Fruit fly (Drosophila melanogaster) whole organism, embryonic: ENCODE measurements around the gene Ets98B.

ENCODE experiments used
- Abd-B ChIP-seq: fragments of 200-800 bp; sonication (Bioruptor generic); optimal IDR thresholded peaks from 2 replicates; lab custom pipeline; 2018; ENCODE audit warnings: missing biosample characterization, mild to moderate bottlenecking, missing genetic modification characterization, moderate library complexity
- Asciz ChIP-seq: fragments of 200-800 bp; sonication (Bioruptor generic); optimal IDR thresholded peaks from 2 replicates; lab custom pipeline; 2017; ENCODE audit warnings: missing biosample characterization, mild to moderate bottlenecking, missing genetic modification characterization, missing genetic modification reagents
- CG11723 ChIP-seq: fragments of 200-800 bp; sonication (Bioruptor generic); optimal IDR thresholded peaks from 2 replicates; lab custom pipeline; 2017; ENCODE audit warnings: missing biosample characterization, mild to moderate bottlenecking, missing genetic modification characterization
- CG13894 ChIP-seq: fragments of 200-800 bp; sonication (Bioruptor generic); optimal IDR thresholded peaks from 3 replicates; lab custom pipeline; 2018; ENCODE audit warnings: missing biosample characterization, mild to moderate bottlenecking, missing genetic modification characterization, moderate library complexity
- CG14667 ChIP-seq: fragments of 200-800 bp; sonication (Bioruptor generic); IDR thresholded peaks from 2 replicates; pipeline ENCODE4 v1.3.6; 2022; ENCODE audit warnings: missing biosample characterization, missing genetic modification characterization
- CG1603 ChIP-seq: fragments of 200-800 bp; sonication (Bioruptor generic); optimal IDR thresholded peaks from 2 replicates; lab custom pipeline; 2019; ENCODE audit warnings: missing biosample characterization, mild to moderate bottlenecking, missing genetic modification characterization, moderate library complexity
- CG2678 ChIP-seq: fragments of 200-800 bp; sonication (Bioruptor generic); optimal IDR thresholded peaks from 3 replicates; lab custom pipeline; 2019; ENCODE audit warnings: missing biosample characterization, mild to moderate bottlenecking, missing genetic modification characterization, moderate library complexity
- CG2889 ChIP-seq: fragments of 200-800 bp; sonication (Bioruptor generic); IDR thresholded peaks from 3 replicates; pipeline ENCODE4 v1.3.6; 2022; ENCODE audit warnings: missing biosample characterization, missing genetic modification characterization
- CG30431 ChIP-seq: fragments of 200-800 bp; sonication (Bioruptor generic); optimal IDR thresholded peaks from 2 replicates; lab custom pipeline; 2017; ENCODE audit warnings: missing biosample characterization, missing genetic modification characterization
- CG3163 ChIP-seq: fragments of 200-800 bp; sonication (Bioruptor generic); optimal IDR thresholded peaks from 3 replicates; lab custom pipeline; 2016; ENCODE audit warnings: missing biosample characterization, missing genetic modification characterization
- CG32532 ChIP-seq: fragments of 200-800 bp; sonication (Bioruptor generic); IDR thresholded peaks from 2 replicates; pipeline ENCODE4 v1.3.6; 2022; ENCODE audit warnings: missing biosample characterization, missing genetic modification characterization
- CG9727 ChIP-seq: fragments of 200-800 bp; sonication (Bioruptor generic); optimal IDR thresholded peaks from 3 replicates; lab custom pipeline; 2017; ENCODE audit warnings: missing biosample characterization, mild to moderate bottlenecking, missing genetic modification characterization
- Drgx ChIP-seq: fragments of 200-800 bp; sonication (Bioruptor generic); IDR thresholded peaks from 2 replicates; pipeline ENCODE4 v1.3.6; 2022; ENCODE audit warnings: missing biosample characterization, missing genetic modification characterization
- ERR ChIP-seq: fragments of 200-800 bp; sonication (Bioruptor generic); optimal IDR thresholded peaks from 2 replicates; lab custom pipeline; 2016; ENCODE audit warnings: missing biosample characterization, missing genetic modification characterization
- Ets65A ChIP-seq: fragments of 200-800 bp; sonication (Bioruptor generic); peaks from one replicate; lab custom pipeline; 2016; ENCODE audit warnings: missing biosample characterization, missing genetic modification characterization
- HLH3B ChIP-seq: fragments of 200-800 bp; sonication (Bioruptor generic); IDR thresholded peaks from 2 replicates; pipeline ENCODE4 v1.3.6; 2022; ENCODE audit warnings: missing biosample characterization, missing genetic modification characterization
- Lpt ChIP-seq: fragments of >200 bp; optimal IDR thresholded peaks from 2 replicates; lab custom pipeline; 2018; ENCODE audit warnings: missing biosample characterization, missing genetic modification characterization
- Med ChIP-seq: fragments of 200-800 bp; sonication (Bioruptor generic); peaks from one replicate; lab custom pipeline; 2016; ENCODE audit warnings: missing biosample characterization, missing genetic modification characterization, mild to moderate bottlenecking, inconsistent platforms, moderate library complexity
- NC2α ChIP-seq: fragments of 200-800 bp; sonication (Bioruptor generic); optimal IDR thresholded peaks from 2 replicates; lab custom pipeline; 2016; ENCODE audit warnings: missing biosample characterization, missing genetic modification characterization
- Neu2 ChIP-seq: fragments of 200-800 bp; sonication (Bioruptor generic); optimal IDR thresholded peaks from 3 replicates; lab custom pipeline; 2016; ENCODE audit warnings: missing biosample characterization, missing genetic modification characterization, borderline replicate concordance
- Pdp1 ChIP-seq, 2 experiments: fragments of 200-800 bp; sonication (Bioruptor generic); optimal IDR thresholded peaks; 3 replicates each; lab custom pipeline; 2016; ENCODE audit warnings: missing biosample characterization in 2 of 2, missing genetic modification characterization in 2 of 2, mild to moderate bottlenecking in 1 of 2, moderate library complexity in 1 of 2
- Ptx1 ChIP-seq: fragments of 200-800 bp; sonication (Bioruptor generic); IDR thresholded peaks from 2 replicates; pipeline ENCODE4 v1.3.6; 2022; ENCODE audit warnings: missing biosample characterization, missing genetic modification characterization
- bab2 ChIP-seq: fragments of 200-800 bp; sonication (Bioruptor generic); optimal IDR thresholded peaks from 2 replicates; lab custom pipeline; 2016; ENCODE audit warnings: missing biosample characterization, missing genetic modification characterization
- bcd ChIP-seq: fragments of 200-800 bp; sonication (Bioruptor generic); optimal IDR thresholded peaks from 2 replicates; lab custom pipeline; 2017; ENCODE audit warnings: missing biosample characterization, mild to moderate bottlenecking, missing genetic modification characterization
- cg ChIP-seq: fragments of 200-800 bp; sonication (Bioruptor generic); optimal IDR thresholded peaks from 3 replicates; lab custom pipeline; 2019; ENCODE audit warnings: missing biosample characterization, mild to moderate bottlenecking, missing genetic modification characterization, moderate library complexity
- chinmo ChIP-seq: fragments of 200-800 bp; sonication (Bioruptor generic); IDR thresholded peaks from 4 replicates; pipeline ENCODE4 v1.3.6; 2022; ENCODE audit warnings: missing biosample characterization, missing genetic modification characterization; ENCODE audit not compliant: partially characterized antibody
- emc ChIP-seq: fragments of 200-800 bp; sonication (Bioruptor generic); optimal IDR thresholded peaks from 2 replicates; lab custom pipeline; 2016; ENCODE audit warnings: missing biosample characterization, missing genetic modification characterization
- ftz-f1 ChIP-seq: fragments of 200-800 bp; sonication (Bioruptor generic); optimal IDR thresholded peaks from 2 replicates; lab custom pipeline; 2016; ENCODE audit warnings: missing biosample characterization, missing genetic modification characterization
- grn ChIP-seq: fragments of 200-800 bp; sonication (Bioruptor generic); optimal IDR thresholded peaks from 3 replicates; lab custom pipeline; 2017; ENCODE audit warnings: missing biosample characterization, missing genetic modification characterization
- hbn ChIP-seq: fragments of 200-800 bp; sonication (Bioruptor generic); IDR thresholded peaks from 2 replicates; pipeline ENCODE4 v1.3.6; 2022; ENCODE audit warnings: missing biosample characterization, missing genetic modification characterization; ENCODE audit not compliant: partially characterized antibody
- jigr1 ChIP-seq: fragments of 200-800 bp; sonication (Bioruptor generic); IDR thresholded peaks from 3 replicates; pipeline ENCODE4 v1.3.6; 2022; ENCODE audit warnings: missing biosample characterization, missing genetic modification characterization
- kay ChIP-seq: fragments of 200-800 bp; sonication (Bioruptor generic); optimal IDR thresholded peaks from 2 replicates; lab custom pipeline; 2016; ENCODE audit warnings: missing biosample characterization, missing genetic modification characterization
- otp ChIP-seq: fragments of 200-800 bp; sonication (Bioruptor generic); IDR thresholded peaks from 3 replicates; pipeline ENCODE4, ENCODE4 v1.3.6; 2022; ENCODE audit warnings: missing biosample characterization, missing genetic modification characterization
- pb ChIP-seq: fragments of 200-800 bp; sonication (Bioruptor generic); optimal IDR thresholded peaks from 3 replicates; lab custom pipeline; 2016; ENCODE audit warnings: missing biosample characterization, missing genetic modification characterization
- peb ChIP-seq: fragments of 200-800 bp; sonication (Bioruptor generic); IDR thresholded peaks from 2 replicates; pipeline ENCODE4 v1.3.6; 2022; ENCODE audit warnings: missing biosample characterization, missing genetic modification characterization
- pita ChIP-seq: fragments of 200-800 bp; sonication (Bioruptor generic); optimal IDR thresholded peaks from 2 replicates; lab custom pipeline; 2017; ENCODE audit warnings: missing biosample characterization, mild to moderate bottlenecking, missing genetic modification characterization
- shn ChIP-seq: fragments of 200-800 bp; sonication (Bioruptor generic); optimal IDR thresholded peaks from 3 replicates; lab custom pipeline; 2016; ENCODE audit warnings: missing biosample characterization, missing genetic modification characterization
- sr ChIP-seq: fragments of 200-800 bp; sonication (Bioruptor generic); IDR thresholded peaks from 3 replicates; pipeline ENCODE4 v1.3.6; 2022; ENCODE audit warnings: missing biosample characterization, missing genetic modification characterization
- sug ChIP-seq: fragments of 200-800 bp; optimal IDR thresholded peaks from 2 replicates; lab custom pipeline; 2019; ENCODE audit warnings: missing biosample characterization, mild to moderate bottlenecking, missing genetic modification characterization, moderate library complexity
- usp ChIP-seq: fragments of >200 bp; optimal IDR thresholded peaks from 2 replicates; lab custom pipeline; 2017; ENCODE audit warnings: missing biosample characterization, missing genetic modification characterization

Gene Ets98B

DNA sequence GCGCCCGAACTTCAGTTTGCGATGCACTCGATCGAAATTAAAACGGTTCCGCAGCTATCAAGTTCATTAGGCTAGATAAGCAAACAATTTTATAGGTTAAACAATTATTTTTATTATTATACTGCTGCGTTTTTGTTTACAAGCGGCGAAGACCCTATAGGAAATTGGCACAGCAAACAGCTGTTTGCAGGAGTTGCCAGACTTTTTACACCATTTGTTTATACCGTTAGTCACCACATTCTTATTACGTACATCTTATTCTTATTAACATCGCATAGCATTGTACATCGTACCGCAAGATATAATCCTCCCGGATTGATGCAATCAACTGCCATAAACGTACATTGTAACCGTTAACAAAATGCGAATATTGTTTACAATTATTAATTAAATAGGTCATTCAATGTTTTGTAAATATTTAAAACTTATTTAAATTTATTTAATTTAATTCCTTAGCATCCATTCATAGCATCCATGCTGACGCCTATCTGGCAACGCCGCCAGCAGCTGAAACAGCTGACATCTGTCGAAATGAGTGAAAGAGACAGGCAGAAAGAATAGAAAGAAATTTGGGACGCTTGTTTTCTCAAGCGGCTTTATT lies 29.7 kb upstream of the Ets98B start, which contains the start of the genes CROT and CG12877 (continued):
- TF ChIP-seq sr, result no peak
- TF ChIP-seq bab2 (GFP tag; lab: Kevin White, UChicago), result peak; percentile 2
- peak; percentile 81 for TF ChIP-seq bcd (GFP tag; lab: Kevin White, UChicago)
- no peak for TF ChIP-seq cg (GFP tag; lab: Kevin White, UChicago)
- TF ChIP-seq CG32532 (GFP tag; lab: Robert Waterston, UW), result peak; percentile 84
- TF ChIP-seq CG1603 (tag; lab: Kevin White, UChicago), result peak; percentile 52
- peak; percentile 71 for TF ChIP-seq CG2889 (GFP tag; lab: Robert Waterston, UW)
- peak; percentile 53 for TF ChIP-seq CG11723 (GFP tag; lab: Kevin White, UChicago)
- TF ChIP-seq CG14667 (GFP tag; lab: Robert Waterston, UW), result peak; percentile 36; the same call in 1 of the 2 replicates
- TF ChIP-seq pita (GFP tag; lab: Kevin White, UChicago), result no peak
- no peak for TF ChIP-seq hbn (GFP tag; lab: Robert Waterston, UW)
- peak; percentile 68; the same call in 1 of the 3 replicates for TF ChIP-seq jigr1 (GFP tag; lab: Robert Waterston, UW)
- peak in 1 of 2 experiments; percentile 55 for TF ChIP-seq Pdp1 (GFP tag; optimal IDR thresholded peaks at IDR 0.05; lab: Kevin White, UChicago)
- TF ChIP-seq ftz-f1 (GFP tag; lab: Kevin White, UChicago), result no peak
- no peak for TF ChIP-seq peb (GFP tag; lab: Robert Waterston, UW)

DNA sequence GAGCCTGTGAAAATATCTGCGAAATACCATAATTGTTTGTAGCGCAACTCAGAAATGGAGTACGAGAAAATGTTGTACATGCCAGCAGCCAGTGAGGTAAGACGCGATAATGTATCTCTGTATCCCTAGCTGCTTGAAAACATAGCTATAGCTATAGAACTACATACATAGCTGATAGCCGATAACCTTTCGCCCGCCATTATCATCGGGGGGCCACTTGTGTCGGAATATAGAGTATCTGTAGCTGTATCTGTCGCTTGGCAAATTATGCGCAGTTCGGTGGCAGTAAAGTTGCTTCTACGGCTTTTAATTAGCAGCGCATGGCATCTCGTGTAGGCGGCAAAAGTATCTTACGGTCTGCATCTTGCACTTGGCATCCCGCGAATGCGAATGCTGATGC lies 700 bp downstream of the Ets98B start:
- TF ChIP-seq Med (peak; percentile 42), sug (tag; lab: Kevin White, UChicago) (peak; percentile 14), Neu2 (GFP tag; lab: Kevin White, UChicago) (no peak)

DNA sequence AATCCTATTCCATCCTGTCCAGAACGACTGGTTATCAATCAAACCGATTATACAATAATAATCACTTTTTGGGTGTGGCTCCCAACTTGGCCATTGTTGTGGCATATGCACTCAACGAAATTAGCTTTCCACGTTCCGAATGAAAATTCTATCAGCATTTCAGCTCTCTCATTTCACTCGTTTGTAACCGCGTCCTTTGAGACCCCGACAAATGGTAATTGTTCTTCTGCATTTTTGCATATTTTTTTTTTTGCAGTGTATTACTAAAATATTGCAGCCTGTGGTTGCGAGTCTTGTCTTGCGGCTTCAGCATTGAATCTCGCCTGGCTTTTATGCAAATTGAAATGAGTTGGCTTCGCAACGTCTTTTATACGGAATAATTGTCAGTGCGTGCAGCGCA lies 1.9 kb downstream of the Ets98B start:
- TF ChIP-seq Lpt (GFP tag; lab: Kevin White, UChicago) (no peak), usp (GFP tag; lab: Kevin White, UChicago) (no peak), CG2678 (tag; lab: Kevin White, UChicago) (no peak), Ptx1 (GFP tag; lab: Robert Waterston, UW) (peak; percentile 10; the same call in 1 of the 2 replicates), Drgx (GFP tag; lab: Robert Waterston, UW) (0 out of 2 replicates have a peak, but pooled peaks have one; percentile 27), Ets65A (peak; percentile 3)

DNA sequence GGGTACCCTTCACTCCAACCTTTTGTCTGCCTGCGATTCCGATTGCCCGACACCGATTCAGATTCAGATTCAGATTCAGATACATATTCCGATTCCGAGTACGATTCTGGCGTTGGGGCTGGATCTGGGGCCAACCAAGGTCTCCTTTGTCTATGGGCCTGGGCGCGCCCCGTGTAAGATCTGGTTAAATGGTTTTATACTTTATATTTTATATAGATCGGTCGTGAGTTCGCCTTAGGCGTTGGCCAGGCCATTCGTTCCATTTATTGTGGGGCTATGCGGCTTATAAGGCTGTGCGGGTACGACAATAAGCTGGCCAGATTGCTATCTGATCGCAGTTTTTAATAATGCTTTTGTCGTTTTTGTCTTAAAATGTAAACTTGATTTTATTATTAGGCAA lies 3.7 kb downstream of the Ets98B start:
- no peak for TF ChIP-seq kay
- TF ChIP-seq otp (GFP tag; lab: Robert Waterston, UW), result no peak
- peak; percentile 97 for TF ChIP-seq CG13894 (tag; lab: Kevin White, UChicago)
- TF ChIP-seq CG30431, result no peak
- TF ChIP-seq HLH3B (GFP tag; lab: Robert Waterston, UW), result no peak
- TF ChIP-seq shn (GFP tag; lab: Kevin White, UChicago), result no peak
- no peak for TF ChIP-seq pb (GFP tag; lab: Kevin White, UChicago)
- TF ChIP-seq NC2α (GFP tag; lab: Kevin White, UChicago), result no peak
- TF ChIP-seq CG9727 (GFP tag; lab: Kevin White, UChicago), result no peak
- TF ChIP-seq emc (GFP tag; lab: Kevin White, UChicago), result no peak
- peak; percentile 15 for TF ChIP-seq grn (GFP tag; lab: Kevin White, UChicago)
- TF ChIP-seq CG3163, result no peak
- TF ChIP-seq Asciz (GFP tag; lab: Kevin White, UChicago), result no peak
- TF ChIP-seq CG2678 (tag; lab: Kevin White, UChicago), result no peak
- no peak for TF ChIP-seq ERR (GFP tag; lab: Kevin White, UChicago)
- no peak for TF ChIP-seq Abd-B (GFP tag; lab: Kevin White, UChicago)
- TF ChIP-seq chinmo, result 0 out of 4 replicates have a peak, but pooled peaks have one; percentile 44
